Worm (Caenorhabditis elegans) whole organism, L3 larva: ENCODE measurements around the gene F15H10.10.

Experiments used
- R02D3.7 ChIP-seq: fragments of 150-350 bp; optimal IDR thresholded peaks from 2 replicates; lab custom pipeline; 2014; ENCODE audit warnings: missing biosample characterization, missing genetic modification characterization
- ZK546.5 ChIP-seq: sonication (generic microtip); optimal IDR thresholded peaks from 2 replicates; lab custom pipeline; 2017; ENCODE audit warnings: missing biosample characterization, missing genetic modification characterization
- ceh-16 ChIP-seq: sonication (generic microtip); optimal IDR thresholded peaks from 2 replicates; lab custom pipeline; 2017; ENCODE audit warnings: missing biosample characterization, missing genetic modification characterization
- ceh-28 ChIP-seq: fragments of 150-350 bp; optimal IDR thresholded peaks from 2 replicates; lab custom pipeline; 2014; ENCODE audit warnings: missing biosample characterization, missing genetic modification reagents, missing genetic modification characterization
- ceh-82 ChIP-seq: fragments of 150-350 bp; optimal IDR thresholded peaks from 2 replicates; lab custom pipeline; 2014; ENCODE audit warnings: missing biosample characterization, missing genetic modification characterization
- ceh-9 ChIP-seq: sonication (generic microtip); optimal IDR thresholded peaks from 2 replicates; lab custom pipeline; 2018; ENCODE audit warnings: missing biosample characterization, missing genetic modification characterization
- daf-12 ChIP-seq: fragments of 150-350 bp; optimal IDR thresholded peaks from 2 replicates; lab custom pipeline; 2014; ENCODE audit warnings: missing biosample characterization, missing genetic modification reagents, missing genetic modification characterization
- elt-2 ChIP-seq: sonication (generic microtip); optimal IDR thresholded peaks from 2 replicates; lab custom pipeline; 2016; ENCODE audit warnings: missing genetic modification reagents, mild to moderate bottlenecking, missing genetic modification characterization, missing compliant biosample characterization
- elt-3 ChIP-seq, 3 experiments: fragments of 150-350 bp in 1 of 3; sonication (generic microtip) in 2 of 3; optimal IDR thresholded peaks; 2 replicates in 2 of 3; 4 replicates in 1 of 3; lab custom pipeline; 2014 to 2017; ENCODE audit warnings: missing biosample characterization in 3 of 3, missing genetic modification characterization in 3 of 3
- fkh-10 ChIP-seq: sonication (generic microtip); optimal IDR thresholded peaks from 2 replicates; lab custom pipeline; 2017; ENCODE audit warnings: missing biosample characterization, missing genetic modification reagents, missing genetic modification characterization
- fos-1 ChIP-seq: fragments of 150-350 bp; optimal IDR thresholded peaks from 2 replicates; lab custom pipeline; 2014; ENCODE audit warnings: missing biosample characterization, missing genetic modification characterization
- hmg-11 ChIP-seq: sonication (generic microtip); optimal IDR thresholded peaks from 2 replicates; lab custom pipeline; 2016; ENCODE audit warnings: missing genetic modification characterization, missing compliant biosample characterization
- jun-1 ChIP-seq: fragments of 150-350 bp; optimal IDR thresholded peaks from 2 replicates; lab custom pipeline; 2014; ENCODE audit warnings: missing biosample characterization, missing genetic modification reagents, missing genetic modification characterization
- lin-15B ChIP-seq: fragments of 150-350 bp; optimal IDR thresholded peaks from 2 replicates; lab custom pipeline; 2014; ENCODE audit warnings: missing biosample characterization, missing genetic modification characterization
- lin-39 ChIP-seq: fragments of 150-350 bp; optimal IDR thresholded peaks from 2 replicates; lab custom pipeline; 2018; ENCODE audit warnings: missing biosample characterization, missing genetic modification reagents, missing genetic modification characterization
- lsy-12 ChIP-seq: sonication (generic microtip); optimal IDR thresholded peaks from 2 replicates; lab custom pipeline; 2016; ENCODE audit warnings: mild to moderate bottlenecking, missing genetic modification characterization, missing compliant biosample characterization
- mdl-1 ChIP-seq: fragments of 150-350 bp; optimal IDR thresholded peaks from 2 replicates; lab custom pipeline; 2014; ENCODE audit warnings: missing biosample characterization, missing genetic modification characterization
- nfya-1 ChIP-seq: sonication (generic microtip); optimal IDR thresholded peaks from 2 replicates; lab custom pipeline; 2017; ENCODE audit warnings: missing genetic modification characterization, mild to moderate bottlenecking, missing compliant biosample characterization, antibody characterized with exemption, moderate library complexity; ENCODE audit not compliant: insufficient read depth
- nhr-28 ChIP-seq: fragments of 150-350 bp; optimal IDR thresholded peaks from 2 replicates; lab custom pipeline; 2014; ENCODE audit warnings: missing biosample characterization, missing genetic modification characterization
- nhr-43 ChIP-seq: sonication (generic microtip); optimal IDR thresholded peaks from 2 replicates; lab custom pipeline; 2016; ENCODE audit warnings: mild to moderate bottlenecking, missing genetic modification characterization, missing compliant biosample characterization; ENCODE audit not compliant: poor library complexity, severe bottlenecking
- nhr-67 ChIP-seq: fragments of 150-350 bp; optimal IDR thresholded peaks from 2 replicates; lab custom pipeline; 2014; ENCODE audit warnings: missing biosample characterization, missing genetic modification characterization
- nhr-76 ChIP-seq: fragments of 150-350 bp; sonication (generic microtip); optimal IDR thresholded peaks from 5 replicates; lab custom pipeline; 2014; ENCODE audit warnings: missing biosample characterization, missing genetic modification characterization
- nhr-77 ChIP-seq: fragments of 150-350 bp; optimal IDR thresholded peaks from 2 replicates; lab custom pipeline; 2014; ENCODE audit warnings: missing biosample characterization, missing genetic modification characterization
- pha-4 ChIP-seq: fragments of 150-350 bp; optimal IDR thresholded peaks from 2 replicates; lab custom pipeline; 2014; ENCODE audit warnings: missing biosample characterization, missing genetic modification reagents, missing genetic modification characterization
- pqm-1 ChIP-seq: fragments of 150-350 bp; optimal IDR thresholded peaks from 2 replicates; lab custom pipeline; 2017; ENCODE audit warnings: missing biosample characterization, missing genetic modification characterization, inconsistent platforms
- skn-1 ChIP-seq: fragments of 150-350 bp; optimal IDR thresholded peaks from 2 replicates; lab custom pipeline; 2014; ENCODE audit warnings: missing biosample characterization, missing genetic modification characterization
- snpc-4 ChIP-seq: fragments of 150-350 bp; optimal IDR thresholded peaks from 2 replicates; lab custom pipeline; 2014; ENCODE audit warnings: missing biosample characterization, missing genetic modification characterization
- tbx-2 ChIP-seq: sonication (generic microtip); optimal IDR thresholded peaks from 2 replicates; lab custom pipeline; 2016; ENCODE audit warnings: mild to moderate bottlenecking, missing genetic modification characterization, missing compliant biosample characterization
- unc-39 ChIP-seq: sonication (generic microtip); optimal IDR thresholded peaks from 4 replicates; lab custom pipeline; 2017; ENCODE audit warnings: missing biosample characterization, missing genetic modification characterization
- ztf-11 ChIP-seq: fragments of 150-350 bp; optimal IDR thresholded peaks from 2 replicates; lab custom pipeline; 2014; ENCODE audit warnings: missing biosample characterization, missing genetic modification characterization
- ztf-4 ChIP-seq: fragments of 150-350 bp; optimal IDR thresholded peaks from 2 replicates; lab custom pipeline; 2014; ENCODE audit warnings: missing biosample characterization, missing genetic modification characterization

F15H10.10 gene

DNA sequence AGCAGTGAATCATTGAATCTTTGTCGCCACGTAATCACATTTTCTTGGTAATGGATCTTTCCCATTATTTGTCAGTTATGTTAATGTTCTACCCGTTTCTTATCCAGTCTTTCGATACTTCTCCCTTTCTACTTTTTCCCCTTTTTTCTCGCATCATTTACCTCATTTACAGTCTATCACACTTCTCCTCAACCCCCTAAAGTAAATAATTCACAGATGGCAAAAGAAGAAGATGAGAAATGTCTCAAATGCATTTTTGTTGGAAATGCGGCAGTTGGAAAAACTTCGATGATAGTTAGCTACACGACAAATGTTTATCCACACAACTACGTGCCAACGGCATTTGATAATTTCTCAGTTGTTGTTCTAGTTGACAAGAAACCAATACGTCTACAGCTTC, 45.2 kb upstream of the F15H10.10 start, which contains the start of gene chw-1:
Gene chw-1 (plus strand): TSS at position 217 of the 400 bp plus-strand sequence.
- TF ChIP-seq tbx-2 (tag; lab: Kevin White, UChicago) (no peak), nhr-67 (no peak), ceh-28 (tag; lab: Kevin White, UChicago) (no peak), nhr-76 (tag; lab: Kevin White, UChicago) (no peak), daf-12 (tag; lab: Kevin White, UChicago) (no peak), skn-1 (no peak), ztf-11 (tag; lab: Kevin White, UChicago) (no peak), R02D3.7 (no peak), ceh-9 (tag; lab: Kevin White, UChicago) (no peak), nhr-77 (no peak), ztf-4 (no peak), lsy-12 (tag; lab: Kevin White, UChicago) (no peak), elt-3 (tag; optimal IDR thresholded peaks at IDR 0.05; lab: Kevin White, UChicago) (no peak), fos-1 (tag; lab: Kevin White, UChicago) (no peak)

DNA sequence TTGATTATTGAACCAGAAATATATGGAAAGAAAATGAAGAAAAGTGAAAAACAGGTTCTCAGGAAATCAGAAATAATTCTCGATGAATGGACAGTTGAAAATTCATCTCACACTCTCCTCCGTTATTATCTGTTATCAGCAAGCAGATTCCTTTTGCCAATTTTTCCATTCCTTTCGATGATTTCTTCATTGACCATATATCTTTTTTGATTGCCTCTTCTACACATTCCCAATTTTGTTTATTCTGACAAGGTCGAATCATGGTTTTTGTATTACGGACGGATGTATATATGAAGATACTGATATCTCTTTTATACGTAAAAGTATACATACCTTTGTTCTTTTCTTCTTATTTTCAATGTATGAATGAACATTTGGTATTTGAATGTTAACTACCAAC, 43.9 kb upstream of the F15H10.10 start:
- TF ChIP-seq nhr-43 (tag; lab: Kevin White, UChicago) (peak; percentile 34), elt-3 (tag; optimal IDR thresholded peaks at IDR 0.05; lab: Kevin White, UChicago) (peak in 1 of 3 experiments; percentile 9), fkh-10 (GFP tag; lab: Kevin White, UChicago) (no peak)

ce11 chrV:10457247-10457646, 40.4 kb upstream of the F15H10.10 start, which contains the start of gene F22E12.1:
Gene F22E12.1, minus strand, starts transcription at chrV:10457347.
- TF ChIP-seq skn-1 (no peak), ceh-16 (tag; lab: Kevin White, UChicago) (no peak), pha-4 (tag; lab: Kevin White, UChicago) (no peak), nhr-28 (no peak), pqm-1 (tag; lab: Kevin White, UChicago) (no peak), ceh-28 (tag; lab: Kevin White, UChicago) (no peak)

DNA sequence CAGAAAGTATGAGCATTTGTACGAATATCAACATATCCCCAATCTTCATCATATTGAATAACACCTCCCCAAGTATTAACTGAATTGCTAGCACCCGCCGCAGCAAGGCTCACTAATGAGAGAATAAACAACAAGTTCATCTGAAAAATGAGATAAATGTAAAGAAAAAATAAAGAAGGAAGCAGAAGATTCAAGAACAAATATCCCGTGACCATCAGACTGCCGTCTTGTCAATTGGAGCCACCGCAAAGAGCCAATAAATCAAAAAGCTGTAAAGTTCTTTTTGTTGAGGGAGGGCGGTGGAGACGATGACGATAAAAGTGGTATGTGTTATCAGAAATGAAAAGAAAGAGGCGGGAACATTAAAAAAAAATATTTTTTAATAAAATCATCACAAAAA, 36.6 kb upstream of the F15H10.10 start, which contains the start of gene Y32F6A.5:
Gene Y32F6A.5 (minus strand): TSS at position 140 of the 400 bp plus-strand sequence.
- TF ChIP-seq unc-39 (no peak), nfya-1 (tag; lab: Kevin White, UChicago) (peak; percentile 32), ztf-4 (no peak), daf-12 (tag; lab: Kevin White, UChicago) (no peak), mdl-1 (tag; lab: Kevin White, UChicago) (no peak)

- TF ChIP-seq hmg-11 (peak; percentile 60), pha-4 (tag; lab: Kevin White, UChicago) (peak; percentile 3), snpc-4 (tag; lab: Kevin White, UChicago) (no peak), nfya-1 (tag; lab: Kevin White, UChicago) (peak; percentile 49), lin-15B (tag; lab: Kevin White, UChicago) (peak; percentile 1), ceh-28 (tag; lab: Kevin White, UChicago) (peak; percentile 76), elt-2 (tag; lab: Kevin White, UChicago) (peak; percentile 21), nhr-43 (tag; lab: Kevin White, UChicago) (peak; percentile 15), ceh-82 (no peak), nhr-76 (tag; lab: Kevin White, UChicago) (no peak)
Measured at ce11 chrV:10441135-10442024, 24.6 kb upstream of the F15H10.10 start, which contains the start of gene pap-1. Gene pap-1, plus strand, starts transcription at chrV:10441974.

DNA sequence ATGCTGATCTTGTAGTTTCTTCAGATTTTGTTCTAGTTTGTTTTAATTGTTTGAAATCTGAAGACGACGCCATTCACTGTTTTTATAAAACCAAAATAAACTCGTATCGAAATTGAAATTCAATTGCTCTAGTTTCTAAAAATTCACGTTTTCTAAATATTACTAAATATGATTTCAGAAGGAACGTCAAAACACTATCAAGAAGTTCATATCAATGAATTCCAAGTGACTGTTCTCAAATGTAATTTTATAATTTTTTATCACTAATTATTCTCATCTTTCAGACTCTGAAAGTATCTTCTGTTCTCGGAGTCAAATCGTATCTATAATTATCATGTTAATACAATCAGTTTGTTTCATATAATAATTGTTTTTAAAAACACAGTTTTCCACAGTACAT, 23.9 kb upstream of the F15H10.10 start, which contains the start of gene snf-10:
Gene snf-10 (minus strand): TSS at position 101 of the 400 bp plus-strand sequence.
- TF ChIP-seq ZK546.5 (tag; lab: Kevin White, UChicago) (no peak), nhr-76 (tag; lab: Kevin White, UChicago) (no peak), ceh-16 (tag; lab: Kevin White, UChicago) (no peak), nhr-77 (no peak), mdl-1 (tag; lab: Kevin White, UChicago) (no peak), nhr-28 (no peak), pha-4 (tag; lab: Kevin White, UChicago) (no peak), lin-39 (tag; lab: Kevin White, UChicago) (no peak), ztf-4 (no peak), elt-3 (tag; optimal IDR thresholded peaks at IDR 0.05; lab: Kevin White, UChicago) (no peak), ceh-9 (tag; lab: Kevin White, UChicago) (no peak), skn-1 (no peak), R02D3.7 (no peak), jun-1 (tag; lab: Kevin White, UChicago) (no peak), fkh-10 (GFP tag; lab: Kevin White, UChicago) (no peak)
